Worm (Caenorhabditis elegans) whole organism, L3 larva: ENCODE data around the gene egl-9.

Experiments used
- ZK546.5 ChIP-seq: sonication (generic microtip); optimal IDR thresholded peaks from 2 replicates; lab custom pipeline; 2017; ENCODE audit warnings: missing biosample characterization, missing genetic modification characterization
- egl-27 ChIP-seq: sonication (generic microtip); optimal IDR thresholded peaks from 4 replicates; lab custom pipeline; 2017; ENCODE audit warnings: missing biosample characterization, missing genetic modification reagents, missing genetic modification characterization
- elt-1 ChIP-seq: fragments of 150-350 bp; optimal IDR thresholded peaks from 2 replicates; lab custom pipeline; 2014; ENCODE audit warnings: missing biosample characterization, missing genetic modification characterization
- lsy-12 ChIP-seq: sonication (generic microtip); optimal IDR thresholded peaks from 2 replicates; lab custom pipeline; 2016; ENCODE audit warnings: mild to moderate bottlenecking, missing genetic modification characterization, missing compliant biosample characterization
- mdl-1 ChIP-seq: fragments of 150-350 bp; optimal IDR thresholded peaks from 2 replicates; lab custom pipeline; 2014; ENCODE audit warnings: missing biosample characterization, missing genetic modification characterization
- nfya-1 ChIP-seq: sonication (generic microtip); optimal IDR thresholded peaks from 2 replicates; lab custom pipeline; 2017; ENCODE audit warnings: missing genetic modification characterization, mild to moderate bottlenecking, missing compliant biosample characterization, antibody characterized with exemption, moderate library complexity; ENCODE audit not compliant: insufficient read depth
- nhr-11 ChIP-seq: fragments of 150-350 bp; optimal IDR thresholded peaks from 2 replicates; lab custom pipeline; 2014; ENCODE audit warnings: missing biosample characterization, missing genetic modification characterization
- nhr-12 ChIP-seq: fragments of 150-350 bp; optimal IDR thresholded peaks from 2 replicates; lab custom pipeline; 2014; ENCODE audit warnings: missing biosample characterization, missing genetic modification characterization
- nhr-77 ChIP-seq: fragments of 150-350 bp; optimal IDR thresholded peaks from 2 replicates; lab custom pipeline; 2014; ENCODE audit warnings: missing biosample characterization, missing genetic modification characterization
- skn-1 ChIP-seq: fragments of 150-350 bp; optimal IDR thresholded peaks from 2 replicates; lab custom pipeline; 2014; ENCODE audit warnings: missing biosample characterization, missing genetic modification characterization
- unc-62 ChIP-seq: fragments of 150-350 bp; sonication (generic microtip); optimal IDR thresholded peaks from 4 replicates; lab custom pipeline; 2014; ENCODE audit warnings: missing biosample characterization, missing genetic modification reagents, missing genetic modification characterization
- ztf-4 ChIP-seq: fragments of 150-350 bp; optimal IDR thresholded peaks from 2 replicates; lab custom pipeline; 2014; ENCODE audit warnings: missing biosample characterization, missing genetic modification characterization

- TF ChIP-seq ztf-4 (no peak), nhr-11 (tag; lab: Kevin White, UChicago) (no peak), egl-27 (tag; lab: Kevin White, UChicago) (no peak), unc-62 (GFP tag; lab: Kevin White, UChicago) (no peak), skn-1 (tag; lab: Kevin White, UChicago) (no peak), ZK546.5 (no peak), elt-1 (no peak), lsy-12 (tag; lab: Kevin White, UChicago) (no peak), mdl-1 (tag; lab: Kevin White, UChicago) (no peak), nfya-1 (tag; lab: Kevin White, UChicago) (no peak), nhr-12 (tag; lab: Kevin White, UChicago) (no peak), nhr-77 (no peak)
Observed at ce11 chrV:10423511-10423910, 44.8 kb upstream of the egl-9 start.
